Fruit fly (Drosophila melanogaster): ENCODE measurements around the gene Osi4.

dm6 chr3R:6268657-6269056 is 47.1 kb upstream of the Osi4 start, which contains the start of gene Osi11:
- no peak for TF ChIP-seq CTCF (optimal IDR thresholded peaks at IDR 0.05)
- TF ChIP-seq CG8478 (optimal IDR thresholded peaks at IDR 0.05) = no peak

All from S2 (cell line).